Fruit fly (Drosophila melanogaster): Measurements from ENCODE around the gene wat.

Gene wat

DNA sequence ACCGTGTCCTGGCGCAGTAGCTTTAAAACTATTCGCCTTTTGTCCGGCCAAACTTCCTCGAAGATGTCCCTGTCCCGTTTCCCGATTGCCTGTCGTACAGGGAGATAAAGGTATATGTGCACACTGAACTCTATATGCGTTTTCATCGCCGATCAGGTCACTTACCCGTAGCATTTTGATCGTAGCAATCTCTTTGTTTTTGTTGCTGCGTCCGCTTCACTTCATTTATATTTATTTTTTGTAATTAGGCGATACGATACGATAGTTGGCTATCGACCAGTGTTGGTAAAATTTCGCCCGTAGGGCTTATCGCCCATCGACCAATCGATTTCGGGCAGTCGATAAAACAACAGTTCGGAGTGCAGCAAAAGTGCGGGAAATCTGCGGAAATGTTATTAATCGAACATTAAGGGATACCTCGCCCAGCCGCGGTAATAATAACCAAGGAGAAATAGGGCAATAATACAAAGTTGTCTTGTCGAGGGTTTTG is 42.6 kb upstream of the wat start, which contains the start of the genes Cul5 and Bicra (continued):
- TF ChIP-seq ab (GFP tag; optimal IDR thresholded peaks at IDR 0.05), result no peak
- no peak for TF ChIP-seq Hey (tag; optimal IDR thresholded peaks at IDR 0.05)
- TF ChIP-seq tna (GFP tag; IDR thresholded peaks at IDR 0.05; ENCODE audit: partially characterized antibody), result peak; percentile 92
- TF ChIP-seq CG31388 (GFP tag; optimal IDR thresholded peaks at IDR 0.05), result no peak
- peak in 1 of 3 experiments; percentile 61 for TF ChIP-seq Stat92E (GFP tag; optimal IDR thresholded peaks at IDR 0.05)
- peak; percentile 98 for TF ChIP-seq CG4617 (GFP tag; optimal IDR thresholded peaks at IDR 0.05; ENCODE audit: borderline replicate concordance)
- TF ChIP-seq Dref (GFP tag; IDR thresholded peaks at IDR 0.05), result peak; percentile 96
- peak; percentile 96 for TF ChIP-seq CG10267 (tag; optimal IDR thresholded peaks at IDR 0.05)
- peak; percentile 4 for TF ChIP-seq mirr (GFP tag; optimal IDR thresholded peaks at IDR 0.05)
- TF ChIP-seq CG3726 (GFP tag; IDR thresholded peaks at IDR 0.05), result no peak
- TF ChIP-seq Ada2b (GFP tag; IDR thresholded peaks at IDR 0.05), result no peak
- no peak for TF ChIP-seq ems (GFP tag; optimal IDR thresholded peaks at IDR 0.05)
- TF ChIP-seq vnd (GFP tag; IDR thresholded peaks at IDR 0.05; ENCODE audit: partially characterized antibody), result peak; percentile 86; the same call in 1 of the 3 replicates
- TF ChIP-seq dm (GFP tag; optimal IDR thresholded peaks at IDR 0.05), result no peak
- no peak for TF ChIP-seq Xrp1 (GFP tag; IDR thresholded peaks at IDR 0.05)
- peak; percentile 37 for TF ChIP-seq exex (tag; optimal IDR thresholded peaks at IDR 0.05)
- TF ChIP-seq nom (GFP tag; optimal IDR thresholded peaks at IDR 0.05), result peak; percentile 43
- peak; percentile 3; the same call in 1 of the 3 replicates for TF ChIP-seq CG11456 (GFP tag; IDR thresholded peaks at IDR 0.05)
- peak; percentile 1 for TF ChIP-seq ftz-f1 (GFP tag; optimal IDR thresholded peaks at IDR 0.05)
- TF ChIP-seq CG2116 (GFP tag; optimal IDR thresholded peaks at IDR 0.05), result peak; percentile 63
- no peak for TF ChIP-seq Hr78 (GFP tag; optimal IDR thresholded peaks at IDR 0.05)
- no peak for TF ChIP-seq CG11695 (GFP tag; IDR thresholded peaks at IDR 0.05)
- no peak for TF ChIP-seq B-H2 (GFP tag; optimal IDR thresholded peaks at IDR 0.05)
- TF ChIP-seq her (GFP tag; optimal IDR thresholded peaks at IDR 0.05), result peak; percentile 4
- peak; percentile 95 for TF ChIP-seq bbx (GFP tag; IDR thresholded peaks at IDR 0.05; ENCODE audit: partially characterized antibody)
- TF ChIP-seq zfh2 (GFP tag; optimal IDR thresholded peaks at IDR 0.05), result peak; percentile 2
- TF ChIP-seq Ptx1 (GFP tag; IDR thresholded peaks at IDR 0.05), result no peak
- TF ChIP-seq Rfx (GFP tag; IDR thresholded peaks at IDR 0.05), result 0 out of 2 replicates have a peak, but pooled peaks have one; percentile 6
- peak; percentile 48 for TF ChIP-seq wek (GFP tag; optimal IDR thresholded peaks at IDR 0.05)
- TF ChIP-seq CG15514 (GFP tag; optimal IDR thresholded peaks at IDR 0.05), result peak; percentile 32
- no peak for TF ChIP-seq Lpt (GFP tag; optimal IDR thresholded peaks at IDR 0.05)
- TF ChIP-seq Spps (tag; optimal IDR thresholded peaks at IDR 0.05), result no peak
- peak; percentile 14 for TF ChIP-seq Bteb2 (GFP tag; optimal IDR thresholded peaks at IDR 0.05)
- TF ChIP-seq row (GFP tag; IDR thresholded peaks at IDR 0.05), result no peak
- TF ChIP-seq Dek (tag; optimal IDR thresholded peaks at IDR 0.05), result no peak
- no peak for TF ChIP-seq fu2 (GFP tag; optimal IDR thresholded peaks at IDR 0.05)
- TF ChIP-seq pzg (GFP tag; optimal IDR thresholded peaks at IDR 0.05), result peak; percentile 86
- peak; percentile 84; the same call in 2 of the 3 replicates for TF ChIP-seq zen2 (GFP tag; IDR thresholded peaks at IDR 0.05; ENCODE audit: partially characterized antibody)
- TF ChIP-seq Neu2 (GFP tag; optimal IDR thresholded peaks at IDR 0.05; ENCODE audit: borderline replicate concordance), result no peak
- no peak for TF ChIP-seq CG11560 (tag; IDR thresholded peaks at IDR 0.05)
- TF ChIP-seq CG7372 (GFP tag; IDR thresholded peaks at IDR 0.05), result no peak
- no peak for TF ChIP-seq CG30431 (GFP tag; optimal IDR thresholded peaks at IDR 0.05)
- TF ChIP-seq pfk (GFP tag; optimal IDR thresholded peaks at IDR 0.05), result no peak
- TF ChIP-seq al (GFP tag; IDR thresholded peaks at IDR 0.05), result no peak
- TF ChIP-seq CG9797 (GFP tag; optimal IDR thresholded peaks at IDR 0.05), result peak; percentile 21
- TF ChIP-seq disco-r (GFP tag; optimal IDR thresholded peaks at IDR 0.05), result no peak
- no peak for TF ChIP-seq gcm (GFP tag; optimal IDR thresholded peaks at IDR 0.05)
- TF ChIP-seq CG7839 (tag; optimal IDR thresholded peaks at IDR 0.05), result no peak
- TF ChIP-seq CG9727 (GFP tag; optimal IDR thresholded peaks at IDR 0.05), result no peak
- TF ChIP-seq CG2120 (GFP tag; optimal IDR thresholded peaks at IDR 0.05), result no peak

Measured in whole organism, embryonic.